Worm (Caenorhabditis elegans): ENCODE data around the gene F13H10.8.

The F13H10.8 gene

DNA sequence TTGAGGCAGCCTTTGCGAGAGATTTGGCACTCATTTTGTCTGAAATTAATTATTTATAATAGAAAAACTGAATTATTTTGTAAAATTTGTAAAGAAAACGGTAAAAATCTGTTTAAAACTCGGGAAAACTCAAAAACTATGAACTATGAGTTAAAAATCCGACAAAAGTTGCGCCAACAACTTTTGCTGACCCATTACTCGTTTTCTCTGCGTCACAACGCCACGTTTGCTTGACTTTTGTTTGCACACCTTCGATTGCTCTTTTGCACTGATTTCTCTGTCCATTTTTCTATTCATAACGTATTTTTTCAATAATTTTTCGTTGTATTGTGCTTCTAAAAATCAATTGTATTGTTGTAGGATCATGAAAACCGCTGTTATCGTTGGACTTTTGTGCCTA, 15.9 kb downstream of the F13H10.8 start, which contains the start of gene fkb-1 (continued):
- TF ChIP-seq ama-1 (optimal IDR thresholded peaks at IDR 0.05) = no peak
- TF ChIP-seq nhr-28 (tag; optimal IDR thresholded peaks at IDR 0.05) = peak; percentile 71
- no peak for TF ChIP-seq zip-2 (tag; optimal IDR thresholded peaks at IDR 0.05)
- no peak for TF ChIP-seq ZK546.5 (tag; optimal IDR thresholded peaks at IDR 0.05)
- TF ChIP-seq hmg-1.1 (GFP tag; IDR thresholded peaks at IDR 0.05) = peak; percentile 66; the same call in 1 of the 2 replicates
- peak; percentile 71 for TF ChIP-seq dpl-1 (GFP tag; optimal IDR thresholded peaks at IDR 0.05)
- no peak for TF ChIP-seq pha-4 (GFP tag; IDR thresholded peaks at IDR 0.05)
- peak; percentile 87 for TF ChIP-seq pha-4 (tag; optimal IDR thresholded peaks at IDR 0.05)
- no peak for TF ChIP-seq F26F4.8 (GFP tag; conservative IDR thresholded peaks at IDR 0.05)
- peak; percentile 56; the same call in 1 of the 2 replicates for TF ChIP-seq dmd-6 (GFP tag; IDR thresholded peaks at IDR 0.05)
- no peak for TF ChIP-seq dmd-9 (GFP tag; IDR thresholded peaks at IDR 0.05)
- no peak for TF ChIP-seq F49E8.2 (tag; optimal IDR thresholded peaks at IDR 0.05; ENCODE audit: borderline replicate concordance)
- TF ChIP-seq zag-1 (tag; optimal IDR thresholded peaks at IDR 0.05) = no peak
- no peak for TF ChIP-seq nhr-10 (tag; optimal IDR thresholded peaks at IDR 0.05)
- peak; percentile 20 for TF ChIP-seq pqm-1 (tag; optimal IDR thresholded peaks at IDR 0.05)
- no peak for TF ChIP-seq spr-3 (GFP tag; optimal IDR thresholded peaks at IDR 0.05)
- no peak for TF ChIP-seq madf-5 (GFP tag; IDR thresholded peaks at IDR 0.05)
- no peak for TF ChIP-seq ZK337.2 (GFP tag; IDR thresholded peaks at IDR 0.05)
- TF ChIP-seq T26A8.4 (GFP tag; IDR thresholded peaks at IDR 0.05) = no peak
- TF ChIP-seq ces-1 (GFP tag; optimal IDR thresholded peaks at IDR 0.05) = no peak
- TF ChIP-seq unc-130 (GFP tag; optimal IDR thresholded peaks at IDR 0.05) = no peak
- TF ChIP-seq ceh-44 (GFP tag; IDR thresholded peaks at IDR 0.05) = no peak
- TF ChIP-seq Y105C5A.15 (GFP tag; IDR thresholded peaks at IDR 0.05) = no peak
- TF ChIP-seq Y75B8A.6 (GFP tag; IDR thresholded peaks at IDR 0.05) = no peak
- TF ChIP-seq lin-38 (GFP tag; IDR thresholded peaks at IDR 0.05) = peak; percentile 62
- TF ChIP-seq nhr-25 (tag; optimal IDR thresholded peaks at IDR 0.05; ENCODE audit: borderline replicate concordance, insufficient read depth) = no peak
- no peak for TF ChIP-seq F44E2.7 (GFP tag; IDR thresholded peaks at IDR 0.05)
- TF ChIP-seq nhr-237 (tag; optimal IDR thresholded peaks at IDR 0.05) = no peak
- TF ChIP-seq ctbp-1 (GFP tag; IDR thresholded peaks at IDR 0.05) = no peak
- no peak for TF ChIP-seq daf-8 (GFP tag; IDR thresholded peaks at IDR 0.05)
- no peak for TF ChIP-seq aly-2 (tag; optimal IDR thresholded peaks at IDR 0.05)
- peak; percentile 6 for TF ChIP-seq F37D6.2 (tag; optimal IDR thresholded peaks at IDR 0.05)
- TF ChIP-seq sdz-12 (GFP tag; optimal IDR thresholded peaks at IDR 0.05) = no peak
- TF ChIP-seq unc-39 (tag; optimal IDR thresholded peaks at IDR 0.05) = no peak
- TF ChIP-seq hlh-30 (tag; optimal IDR thresholded peaks at IDR 0.05; ENCODE audit: insufficient read depth) = peak; percentile 38
- no peak for TF ChIP-seq egl-27 (tag; optimal IDR thresholded peaks at IDR 0.05)
- TF ChIP-seq saeg-2 (GFP tag; IDR thresholded peaks at IDR 0.05) = no peak
- no peak for TF ChIP-seq snpc-1.2 (GFP tag; IDR thresholded peaks at IDR 0.05)
- TF ChIP-seq lin-39 (tag; optimal IDR thresholded peaks at IDR 0.05) = no peak
- TF ChIP-seq R02D3.7 (tag; optimal IDR thresholded peaks at IDR 0.05) = no peak
- TF ChIP-seq mep-1 (tag; optimal IDR thresholded peaks at IDR 0.05) = peak; percentile 75
- TF ChIP-seq nhr-6 (tag; optimal IDR thresholded peaks at IDR 0.05) = peak; percentile 38
- TF ChIP-seq rbr-2 (tag; optimal IDR thresholded peaks at IDR 0.05) = peak; percentile 66
- no peak for TF ChIP-seq lin-1 (GFP tag; IDR thresholded peaks at IDR 0.05)
- TF ChIP-seq ztf-7 (tag; optimal IDR thresholded peaks at IDR 0.05) = no peak
- no peak for TF ChIP-seq ceh-82 (tag; optimal IDR thresholded peaks at IDR 0.05)
- no peak for TF ChIP-seq gei-8 (GFP tag; optimal IDR thresholded peaks at IDR 0.05)
- TF ChIP-seq nhr-48 (tag; optimal IDR thresholded peaks at IDR 0.05) = no peak
- TF ChIP-seq aha-1 (tag) = no peak
- TF ChIP-seq madf-9 (GFP tag; conservative IDR thresholded peaks at IDR 0.05) = no peak
- TF ChIP-seq lir-3 (tag; optimal IDR thresholded peaks at IDR 0.05) = no peak
- TF ChIP-seq zip-11 (GFP tag; IDR thresholded peaks at IDR 0.05) = no peak
- no peak for TF ChIP-seq tra-1 (GFP tag; IDR thresholded peaks at IDR 0.05)
- no peak for TF ChIP-seq ceh-32 (tag; optimal IDR thresholded peaks at IDR 0.05; ENCODE audit: poor library complexity)

All from whole organism, L4 larva.